Worm (Caenorhabditis elegans): ENCODE results near the gene abu-15.
A peak's percentile ranks its signal among the peaks of the same experiment; 100 is the strongest.

Gene abu-15

DNA sequence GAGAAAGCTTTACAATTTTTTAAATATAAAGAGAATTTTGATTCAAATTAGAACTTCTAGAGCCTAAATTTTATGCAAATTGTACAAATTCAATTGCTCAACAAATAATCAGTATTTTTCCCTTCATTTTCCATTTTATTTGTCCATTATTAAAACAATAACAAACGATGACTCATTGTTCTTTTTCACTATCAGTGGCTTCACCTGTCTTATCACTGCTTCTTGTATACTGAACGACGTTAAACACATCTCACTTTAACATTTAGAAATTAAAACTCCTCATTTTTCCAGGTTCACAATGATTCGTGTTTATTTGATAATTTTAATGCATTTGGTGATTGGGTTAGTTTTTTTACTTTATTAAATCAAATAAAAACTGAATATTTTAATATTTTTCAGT, 38.7 kb upstream of the abu-15 start, which contains the start of gene sid-1:
Gene sid-1, plus strand, starts transcription at position 292 of the 400 bp plus-strand sequence.
- TF ChIP-seq ceh-82 (tag; optimal IDR thresholded peaks at IDR 0.05) (no peak), mdl-1 (tag; optimal IDR thresholded peaks at IDR 0.05) (no peak)

DNA sequence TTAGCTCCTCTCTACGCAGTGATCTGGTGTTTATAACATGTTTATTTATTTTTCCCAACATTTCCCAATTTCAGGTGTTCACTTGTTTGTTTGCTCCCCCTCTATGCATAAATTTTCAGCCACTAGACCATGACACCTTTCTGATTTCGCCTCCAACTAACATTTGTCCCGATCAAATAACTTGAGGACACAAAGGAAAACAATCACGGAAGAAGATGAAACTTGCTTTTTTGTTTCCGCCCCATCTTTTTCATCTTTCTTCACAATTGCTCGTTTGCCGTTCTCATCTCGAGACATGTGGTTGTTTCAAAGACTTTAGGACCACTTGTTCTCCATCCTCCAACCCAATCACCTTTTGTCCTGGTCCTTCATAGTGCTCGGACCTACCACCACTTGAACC, 31.6 kb upstream of the abu-15 start, which contains the start of gene F14F9.5:
Gene F14F9.5, plus strand, starts transcription at position 301 of the 400 bp plus-strand sequence.
- TF ChIP-seq fkh-10 (GFP tag; optimal IDR thresholded peaks at IDR 0.05) (peak; percentile 81), nhr-20 (tag; optimal IDR thresholded peaks at IDR 0.05) (no peak), alr-1 (tag; optimal IDR thresholded peaks at IDR 0.05; ENCODE audit: borderline replicate concordance) (no peak)

ce11 chrV:5130018-5130417, 28.4 kb upstream of the abu-15 start, which contains the start of gene F14F9.8:
F14F9.8 (plus strand) TSS chrV:5130318.
- no peak for TF ChIP-seq sox-4 (tag; optimal IDR thresholded peaks at IDR 0.05)
- no peak for TF ChIP-seq nhr-71 (tag; optimal IDR thresholded peaks at IDR 0.05)
- TF ChIP-seq nhr-76 (tag; optimal IDR thresholded peaks at IDR 0.05): no peak
- TF ChIP-seq nhr-85 (tag): peak; percentile 72
- no peak for TF ChIP-seq elt-3 (tag; optimal IDR thresholded peaks at IDR 0.05)
- no peak for TF ChIP-seq nhr-84 (tag; optimal IDR thresholded peaks at IDR 0.05)
- no peak for TF ChIP-seq F16B12.6 (tag; optimal IDR thresholded peaks at IDR 0.05)
- TF ChIP-seq blmp-1 (tag; optimal IDR thresholded peaks at IDR 0.05): peak; percentile 16

DNA sequence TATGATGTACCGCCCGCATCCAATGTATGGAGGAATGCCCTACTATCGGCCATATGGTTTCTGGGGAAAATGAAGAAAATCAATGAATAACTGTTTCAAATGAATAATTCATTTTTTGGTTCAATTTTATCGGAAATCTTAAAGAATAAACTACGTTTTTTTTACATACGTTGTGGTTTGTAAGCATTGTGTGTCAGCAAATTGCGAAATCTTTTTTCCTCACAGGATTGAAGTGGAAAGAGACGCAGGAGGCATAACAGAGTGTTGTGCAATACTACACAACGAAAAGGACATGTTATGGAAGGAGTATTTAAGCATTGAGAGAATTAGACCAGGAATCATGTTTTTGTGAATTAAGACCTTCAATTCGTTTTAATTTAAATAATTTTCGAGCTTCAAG, 27.0 kb upstream of the abu-15 start:
- TF ChIP-seq nhr-12 (tag; optimal IDR thresholded peaks at IDR 0.05) (no peak), ceh-82 (tag; optimal IDR thresholded peaks at IDR 0.05) (peak; percentile 51 to 77 (median 55)), pqm-1 (tag; optimal IDR thresholded peaks at IDR 0.05) (no peak), ztf-4 (tag; optimal IDR thresholded peaks at IDR 0.05) (no peak), aha-1 (tag; optimal IDR thresholded peaks at IDR 0.05) (no peak), nhr-237 (tag; optimal IDR thresholded peaks at IDR 0.05) (peak; percentile 22), tbx-2 (tag; optimal IDR thresholded peaks at IDR 0.05) (no peak), fkh-8 (tag; optimal IDR thresholded peaks at IDR 0.05) (peak; percentile 34), fos-1 (tag; optimal IDR thresholded peaks at IDR 0.05) (no peak), skn-1 (tag; optimal IDR thresholded peaks at IDR 0.05) (peak; percentile 96), lin-15B (tag; optimal IDR thresholded peaks at IDR 0.05) (no peak), snu-23 (GFP tag; optimal IDR thresholded peaks at IDR 0.05) (no peak), nhr-85 (tag) (peak; percentile 63), fkh-10 (GFP tag; optimal IDR thresholded peaks at IDR 0.05) (no peak), swsn-7 (tag; optimal IDR thresholded peaks at IDR 0.05) (peak; percentile 11), hlh-4 (tag; optimal IDR thresholded peaks at IDR 0.05) (no peak), C16A3.4 (tag; optimal IDR thresholded peaks at IDR 0.05) (peak; percentile 23), ceh-88 (GFP tag; IDR thresholded peaks at IDR 0.05) (no peak), vab-15 (tag; optimal IDR thresholded peaks at IDR 0.05) (no peak), efl-1 (optimal IDR thresholded peaks at IDR 0.05) (peak; percentile 38 to 65), efl-1 (GFP tag; optimal IDR thresholded peaks at IDR 0.05 in 1 of 2) (peak; percentile 45 to 48), egl-13 (tag; optimal IDR thresholded peaks at IDR 0.05) (no peak), elt-3 (tag; optimal IDR thresholded peaks at IDR 0.05) (no peak), sox-4 (tag; optimal IDR thresholded peaks at IDR 0.05) (no peak), lin-14 (GFP tag; optimal IDR thresholded peaks at IDR 0.05) (no peak), pax-3 (tag; optimal IDR thresholded peaks at IDR 0.05) (no peak), elt-2 (tag; optimal IDR thresholded peaks at IDR 0.05) (no peak), nhr-47 (tag; optimal IDR thresholded peaks at IDR 0.05) (peak; percentile 23), lir-3 (tag; optimal IDR thresholded peaks at IDR 0.05; ENCODE audit: poor library complexity) (no peak), jun-1 (tag; optimal IDR thresholded peaks at IDR 0.05) (peak; percentile 22), nhr-20 (tag; optimal IDR thresholded peaks at IDR 0.05) (peak; percentile 32), dsc-1 (tag; optimal IDR thresholded peaks at IDR 0.05) (no peak), ceh-8 (GFP tag; optimal IDR thresholded peaks at IDR 0.05) (no peak), ces-1 (GFP tag; optimal IDR thresholded peaks at IDR 0.05) (no peak), ceh-63 (GFP tag; optimal IDR thresholded peaks at IDR 0.05) (no peak), grh-1 (GFP tag; IDR thresholded peaks at IDR 0.05) (no peak), xbp-1 (tag; optimal IDR thresholded peaks at IDR 0.05) (peak; percentile 17), zip-4 (GFP tag; optimal IDR thresholded peaks at IDR 0.05) (peak; percentile 68), ceh-90 (tag; optimal IDR thresholded peaks at IDR 0.05) (no peak), nhr-71 (tag; optimal IDR thresholded peaks at IDR 0.05) (no peak), lsy-2 (tag; optimal IDR thresholded peaks at IDR 0.05) (peak in 1 of 2 experiments; percentile 71)
